Fruit fly (Drosophila melanogaster) whole organism, wandering third instar larva: ENCODE results near the gene CG13096.

Experiments used
- Abd-B ChIP-seq: fragments of >200 bp; optimal IDR thresholded peaks from 2 replicates; lab custom pipeline; 2017; ENCODE audit warnings: missing biosample characterization, missing genetic modification characterization
- CG32264 ChIP-seq: fragments of 200-800 bp; sonication (Bioruptor generic); optimal IDR thresholded peaks from 2 replicates; lab custom pipeline; 2016; ENCODE audit warnings: missing biosample characterization, missing genetic modification characterization
- CG9705 ChIP-seq: fragments of 200-800 bp; sonication (Bioruptor generic); optimal IDR thresholded peaks from 2 replicates; lab custom pipeline; 2018; ENCODE audit warnings: missing biosample characterization, mild to moderate bottlenecking, missing genetic modification characterization
- CrebA ChIP-seq: fragments of 200-800 bp; sonication (Bioruptor generic); optimal IDR thresholded peaks from 2 replicates; lab custom pipeline; 2016; ENCODE audit warnings: missing biosample characterization, mild to moderate bottlenecking, missing genetic modification characterization, borderline replicate concordance
- Dfd ChIP-seq: fragments of >200 bp; optimal IDR thresholded peaks from 2 replicates; lab custom pipeline; 2017; ENCODE audit warnings: missing biosample characterization, missing genetic modification characterization
- Dif ChIP-seq: fragments of 200-275, 200-300 bp; sonication (Bioruptor generic); optimal IDR thresholded peaks from 2 replicates; lab custom pipeline; 2018; ENCODE audit warnings: missing biosample characterization, missing genetic modification characterization; ENCODE audit not compliant: partially characterized antibody
- GATAd ChIP-seq: sonication (Bioruptor generic); optimal IDR thresholded peaks from 2 replicates; lab custom pipeline; 2016; ENCODE audit warnings: missing biosample characterization, missing genetic modification characterization
- HLH106 ChIP-seq: fragments of 200-800 bp; optimal IDR thresholded peaks from 3 replicates; lab custom pipeline; 2019; ENCODE audit warnings: missing biosample characterization, mild to moderate bottlenecking, missing genetic modification characterization, moderate library complexity
- Hnf4 ChIP-seq: fragments of 200-800 bp; sonication (Bioruptor generic); optimal IDR thresholded peaks from 2 replicates; lab custom pipeline; 2016; ENCODE audit warnings: missing biosample characterization, mild to moderate bottlenecking, missing genetic modification characterization
- Hr78 ChIP-seq: fragments of >200 bp; optimal IDR thresholded peaks from 2 replicates; lab custom pipeline; 2017; ENCODE audit warnings: missing biosample characterization, missing genetic modification characterization
- Hr83 ChIP-seq: fragments of 200-300 bp; sonication (Bioruptor generic); optimal IDR thresholded peaks from 2 replicates; lab custom pipeline; 2016; ENCODE audit warnings: missing biosample characterization, mild to moderate bottlenecking, missing genetic modification characterization, moderate library complexity; ENCODE audit not compliant: poor library complexity, severe bottlenecking
- Jra ChIP-seq: sonication (Bioruptor generic); optimal IDR thresholded peaks from 2 replicates; lab custom pipeline; 2016; ENCODE audit warnings: missing biosample characterization, missing genetic modification characterization
- Mio ChIP-seq: sonication (Bioruptor generic); optimal IDR thresholded peaks from 2 replicates; lab custom pipeline; 2016; ENCODE audit warnings: missing biosample characterization, missing genetic modification characterization
- Myc ChIP-seq: fragments of >200 bp; optimal IDR thresholded peaks from 2 replicates; lab custom pipeline; 2017
- N ChIP-seq: fragments of >200 bp; optimal IDR thresholded peaks from 2 replicates; lab custom pipeline; 2018; ENCODE audit warnings: missing biosample characterization, missing external identifiers, missing genetic modification characterization
- OdsH ChIP-seq: fragments of 200-800 bp; sonication (Bioruptor generic); optimal IDR thresholded peaks from 2 replicates; lab custom pipeline; 2016; ENCODE audit warnings: missing biosample characterization, mild to moderate bottlenecking, missing genetic modification characterization
- Rel ChIP-seq, 2 experiments: fragments of 200-800 bp; sonication (Bioruptor generic) in 1 of 2; optimal IDR thresholded peaks; 2 replicates in 1 of 2; 3 replicates in 1 of 2; lab custom pipeline; 2016 to 2019; ENCODE audit warnings: mild to moderate bottlenecking in 2 of 2, missing biosample characterization in 2 of 2, missing genetic modification characterization in 2 of 2, moderate library complexity in 1 of 2
- Sp1 ChIP-seq: fragments of 200-800 bp; sonication (Bioruptor generic); optimal IDR thresholded peaks from 3 replicates; lab custom pipeline; 2019; ENCODE audit warnings: missing biosample characterization, mild to moderate bottlenecking, missing genetic modification characterization, moderate library complexity
- Vsx2 ChIP-seq: fragments of 200-300, 225-300 bp; sonication (Bioruptor generic); optimal IDR thresholded peaks from 2 replicates; lab custom pipeline; 2018; ENCODE audit warnings: missing biosample characterization, missing genetic modification characterization; ENCODE audit not compliant: partially characterized antibody
- br ChIP-seq: fragments of 200-800 bp; sonication (Bioruptor generic); optimal IDR thresholded peaks from 2 replicates; lab custom pipeline; 2016; ENCODE audit warnings: missing biosample characterization, missing genetic modification characterization
- brk ChIP-seq: fragments of 200-800 bp; sonication (Bioruptor generic); optimal IDR thresholded peaks from 2 replicates; lab custom pipeline; 2016; ENCODE audit warnings: missing biosample characterization, mild to moderate bottlenecking, missing genetic modification characterization
- dmrt93B ChIP-seq: fragments of 200-800 bp; sonication (Bioruptor generic); optimal IDR thresholded peaks from 2 replicates; lab custom pipeline; 2018; ENCODE audit warnings: missing biosample characterization, mild to moderate bottlenecking, missing genetic modification characterization
- dsf ChIP-seq: sonication (Bioruptor generic); optimal IDR thresholded peaks from 2 replicates; lab custom pipeline; 2016; ENCODE audit warnings: missing biosample characterization, missing genetic modification characterization, borderline replicate concordance
- ey ChIP-seq: fragments of 200-800 bp; sonication (Bioruptor generic); optimal IDR thresholded peaks from 2 replicates; lab custom pipeline; 2016; ENCODE audit warnings: missing biosample characterization, missing genetic modification characterization
- foxo ChIP-seq, 2 experiments: fragments of 200-800 bp; sonication (Bioruptor generic); optimal IDR thresholded peaks; 2 replicates in 1 of 2; 3 replicates in 1 of 2; lab custom pipeline; 2016 to 2017; ENCODE audit warnings: missing biosample characterization in 2 of 2, missing genetic modification characterization in 2 of 2
- fru ChIP-seq: fragments of 200-800 bp; sonication (Bioruptor generic); optimal IDR thresholded peaks from 3 replicates; lab custom pipeline; 2016; ENCODE audit warnings: missing biosample characterization, mild to moderate bottlenecking, missing genetic modification characterization
- h ChIP-seq: fragments of 200-800 bp; sonication (Bioruptor generic); optimal IDR thresholded peaks from 3 replicates; lab custom pipeline; 2016; ENCODE audit warnings: missing biosample characterization, mild to moderate bottlenecking, missing genetic modification characterization
- jim ChIP-seq: fragments of 175-275, 200-325 bp; sonication (Bioruptor generic); optimal IDR thresholded peaks from 2 replicates; lab custom pipeline; 2016; ENCODE audit warnings: missing biosample characterization, mild to moderate bottlenecking, missing genetic modification characterization
- lola ChIP-seq: fragments of >200 bp; optimal IDR thresholded peaks from 2 replicates; lab custom pipeline; 2017; ENCODE audit warnings: missing biosample characterization, missing genetic modification characterization
- pan ChIP-seq: fragments of >200 bp; optimal IDR thresholded peaks from 2 replicates; lab custom pipeline; 2017
- psq ChIP-seq: fragments of 200-800 bp; sonication (Bioruptor generic); optimal IDR thresholded peaks from 3 replicates; lab custom pipeline; 2017; ENCODE audit warnings: missing biosample characterization, mild to moderate bottlenecking, missing genetic modification characterization, moderate library complexity
- rgr ChIP-seq: fragments of 200-800 bp; sonication (Bioruptor generic); optimal IDR thresholded peaks from 3 replicates; lab custom pipeline; 2016; ENCODE audit warnings: missing biosample characterization, mild to moderate bottlenecking, missing genetic modification characterization
- sage ChIP-seq: fragments of 200-800 bp; sonication (Bioruptor generic); optimal IDR thresholded peaks from 2 replicates; lab custom pipeline; 2016; ENCODE audit warnings: missing biosample characterization, mild to moderate bottlenecking, missing genetic modification characterization
- sv ChIP-seq: fragments of 200-800 bp; sonication (Bioruptor generic); optimal IDR thresholded peaks from 3 replicates; lab custom pipeline; 2016; ENCODE audit warnings: missing biosample characterization, missing genetic modification characterization
- tai ChIP-seq: sonication (Bioruptor generic); optimal IDR thresholded peaks from 2 replicates; lab custom pipeline; 2016; ENCODE audit warnings: missing biosample characterization, missing genetic modification characterization
- usp ChIP-seq: fragments of >200 bp; optimal IDR thresholded peaks from 2 replicates; lab custom pipeline; 2017; ENCODE audit warnings: missing biosample characterization, missing genetic modification characterization
- woc ChIP-seq: sonication (Bioruptor generic); optimal IDR thresholded peaks from 2 replicates; lab custom pipeline; 2016; ENCODE audit warnings: missing biosample characterization, mild to moderate bottlenecking, missing genetic modification characterization

Gene CG13096

dm6 chr2L:8543102-8543501 is 31.4 kb upstream of the CG13096 start:
- TF ChIP-seq psq = peak; percentile 1
- no peak for TF ChIP-seq CG9705 (GFP tag; lab: Kevin White, UChicago)

- TF ChIP-seq CG32264 (GFP tag; lab: Kevin White, UChicago) (no peak), rgr (GFP tag; lab: Kevin White, UChicago) (no peak), dsf (GFP tag; lab: Kevin White, UChicago) (no peak), Myc (lab: Kevin White, UChicago) (no peak), br (GFP tag; lab: Kevin White, UChicago) (no peak), ey (GFP tag; lab: Kevin White, UChicago) (no peak), brk (GFP tag; lab: Kevin White, UChicago) (no peak), foxo (GFP tag; optimal IDR thresholded peaks at IDR 0.05; lab: Kevin White, UChicago) (no peak), Dif (GFP tag; lab: Kevin White, UChicago) (no peak), Abd-B (GFP tag; lab: Kevin White, UChicago) (no peak), usp (no peak), Sp1 (GFP tag; lab: Kevin White, UChicago) (no peak), Vsx2 (no peak), HLH106 (tag; lab: Kevin White, UChicago) (no peak), Mio (GFP tag; lab: Kevin White, UChicago) (no peak), Hnf4 (GFP tag; lab: Kevin White, UChicago) (no peak)
- TF ChIP-seq, all 38 proteins: peak for 0
Observed at dm6 chr2L:8542639-8543038, 31.0 kb upstream of the CG13096 start.

dm6 chr2L:8542234-8542572 is 30.5 kb upstream of the CG13096 start:
- TF ChIP-seq dsf (GFP tag; lab: Kevin White, UChicago) (no peak), CrebA (GFP tag; lab: Kevin White, UChicago) (no peak), HLH106 (tag; lab: Kevin White, UChicago) (no peak), foxo (GFP tag; optimal IDR thresholded peaks at IDR 0.05; lab: Kevin White, UChicago) (no peak), N (GFP tag; lab: Kevin White, UChicago) (no peak), woc (no peak), GATAd (GFP tag; lab: Kevin White, UChicago) (no peak), pan (lab: Kevin White, UChicago) (no peak), Hr83 (GFP tag; lab: Kevin White, UChicago) (no peak), rgr (GFP tag; lab: Kevin White, UChicago) (no peak), Mio (GFP tag; lab: Kevin White, UChicago) (no peak), tai (GFP tag; lab: Kevin White, UChicago) (no peak), psq (no peak), lola (GFP tag; lab: Kevin White, UChicago) (no peak), CG9705 (GFP tag; lab: Kevin White, UChicago) (no peak)

dm6 chr2L:8541469-8542233 is 30.0 kb upstream of the CG13096 start, which contains the start of gene Sema1a:
TSS of gene Sema1a (plus strand) at chr2L:8542147.
- TF ChIP-seq foxo (GFP tag; optimal IDR thresholded peaks at IDR 0.05; lab: Kevin White, UChicago) (peak in 1 of 2 experiments; percentile 73), CrebA (GFP tag; lab: Kevin White, UChicago) (peak; percentile 18), rgr (GFP tag; lab: Kevin White, UChicago) (peak; percentile 85), Myc (lab: Kevin White, UChicago) (no peak), Mio (GFP tag; lab: Kevin White, UChicago) (no peak), N (GFP tag; lab: Kevin White, UChicago) (no peak), dsf (GFP tag; lab: Kevin White, UChicago) (no peak), lola (GFP tag; lab: Kevin White, UChicago) (no peak), tai (GFP tag; lab: Kevin White, UChicago) (no peak), woc (peak; percentile 87), brk (GFP tag; lab: Kevin White, UChicago) (no peak), h (peak; percentile 52), fru (peak; percentile 77), Hr83 (GFP tag; lab: Kevin White, UChicago) (peak; percentile 17), pan (lab: Kevin White, UChicago) (peak; percentile 60), Vsx2 (no peak), dmrt93B (GFP tag; lab: Kevin White, UChicago) (no peak), HLH106 (tag; lab: Kevin White, UChicago) (peak; percentile 21), CG32264 (GFP tag; lab: Kevin White, UChicago) (no peak), usp (no peak), br (GFP tag; lab: Kevin White, UChicago) (peak; percentile 33), OdsH (GFP tag; lab: Kevin White, UChicago) (peak; percentile 34), Sp1 (GFP tag; lab: Kevin White, UChicago) (peak; percentile 47), Abd-B (GFP tag; lab: Kevin White, UChicago) (no peak), sv (peak; percentile 44), sage (GFP tag; lab: Kevin White, UChicago) (no peak), Hr78 (GFP tag; lab: Kevin White, UChicago) (no peak), Dif (GFP tag; lab: Kevin White, UChicago) (no peak), Dfd (no peak), ey (GFP tag; lab: Kevin White, UChicago) (peak; percentile 49), GATAd (GFP tag; lab: Kevin White, UChicago) (no peak), Rel (GFP tag; optimal IDR thresholded peaks at IDR 0.05; lab: Kevin White, UChicago) (no peak), Rel (tag; optimal IDR thresholded peaks at IDR 0.05; lab: Kevin White, UChicago) (peak; percentile 98), CG9705 (GFP tag; lab: Kevin White, UChicago) (no peak), jim (GFP tag; lab: Kevin White, UChicago) (peak; percentile 6), Jra (no peak), Hnf4 (GFP tag; lab: Kevin White, UChicago) (peak; percentile 30), psq (peak; percentile 28)
